Fruit fly (Drosophila melanogaster) whole organism, embryonic: ENCODE measurements around the gene CG32281.
A peak's percentile ranks its signal among the peaks of the same experiment; 100 is the strongest.

Experiments used
- Adf1 ChIP-seq: fragments of 200-800 bp; sonication (Bioruptor generic); IDR thresholded peaks from 2 replicates; pipeline ENCODE4 v1.3.6; 2022; ENCODE audit warnings: missing biosample characterization, missing genetic modification characterization
- CG11696 ChIP-seq: fragments of 200-800 bp; sonication (Bioruptor generic); IDR thresholded peaks from 2 replicates; pipeline ENCODE4 v1.3.6; 2022; ENCODE audit warnings: missing biosample characterization, missing genetic modification characterization
- CG15269 ChIP-seq: fragments of 200-800 bp; sonication (Bioruptor generic); optimal IDR thresholded peaks from 2 replicates; lab custom pipeline; 2018; ENCODE audit warnings: missing biosample characterization, mild to moderate bottlenecking, missing genetic modification characterization, moderate library complexity
- CG17612 ChIP-seq: fragments of 200-800 bp; sonication (Bioruptor generic); IDR thresholded peaks from 2 replicates; pipeline ENCODE4 v1.3.6; 2022; ENCODE audit warnings: missing biosample characterization, missing genetic modification characterization
- CG30403 ChIP-seq: fragments of 200-800 bp; sonication (Bioruptor generic); optimal IDR thresholded peaks from 3 replicates; lab custom pipeline; 2016; ENCODE audit warnings: missing biosample characterization, missing genetic modification characterization
- CG32772 ChIP-seq: fragments of 200-800 bp; sonication (Bioruptor generic); IDR thresholded peaks from 2 replicates; pipeline ENCODE4 v1.3.6; 2022; ENCODE audit warnings: missing biosample characterization, missing genetic modification characterization
- CG3726 ChIP-seq: fragments of 200-800 bp; sonication (Bioruptor generic); IDR thresholded peaks from 3 replicates; pipeline ENCODE4, ENCODE4 v1.3.6; 2022; ENCODE audit warnings: missing biosample characterization, missing genetic modification characterization
- CG4328 ChIP-seq: fragments of 200-800 bp; sonication (Bioruptor generic); optimal IDR thresholded peaks from 3 replicates; lab custom pipeline; 2017; ENCODE audit warnings: missing biosample characterization, missing genetic modification reagents, missing genetic modification characterization
- CG4360 ChIP-seq: fragments of 200-800 bp; sonication (Bioruptor generic); IDR thresholded peaks from 2 replicates; pipeline ENCODE4 v1.3.6; 2022; ENCODE audit warnings: missing biosample characterization, missing genetic modification characterization
- CG6272 ChIP-seq: fragments of 200-800 bp; sonication (Bioruptor generic); IDR thresholded peaks from 2 replicates; pipeline ENCODE4 v1.3.6; 2022; ENCODE audit warnings: missing biosample characterization, missing genetic modification characterization
- CG7745 ChIP-seq: fragments of 200-800 bp; sonication (Bioruptor generic); optimal IDR thresholded peaks from 2 replicates; lab custom pipeline; 2018; ENCODE audit warnings: missing biosample characterization, mild to moderate bottlenecking, missing genetic modification characterization, moderate library complexity
- CG9797 ChIP-seq: fragments of 200-800 bp; sonication (Bioruptor generic); optimal IDR thresholded peaks from 3 replicates; lab custom pipeline; 2018; ENCODE audit warnings: missing biosample characterization, mild to moderate bottlenecking, missing genetic modification characterization
- CG9876 ChIP-seq: fragments of 200-800 bp; sonication (Bioruptor generic); optimal IDR thresholded peaks from 2 replicates; lab custom pipeline; 2016; ENCODE audit warnings: missing biosample characterization, missing genetic modification characterization
- Elba2 ChIP-seq: fragments of 200-800 bp; sonication (Bioruptor generic); optimal IDR thresholded peaks from 3 replicates; lab custom pipeline; 2016; ENCODE audit warnings: missing biosample characterization, missing genetic modification characterization
- HLH4C ChIP-seq: fragments of 200-800 bp; sonication (Bioruptor generic); IDR thresholded peaks from 3 replicates; pipeline ENCODE4 v1.3.6; 2022; ENCODE audit warnings: missing biosample characterization, missing genetic modification characterization; ENCODE audit not compliant: partially characterized antibody
- Hr3 ChIP-seq: fragments of 200-800 bp; sonication (Bioruptor generic); optimal IDR thresholded peaks from 3 replicates; lab custom pipeline; 2016; ENCODE audit warnings: missing biosample characterization, missing genetic modification characterization
- Rfx ChIP-seq: fragments of 200-800 bp; sonication (Bioruptor generic); IDR thresholded peaks from 2 replicates; pipeline ENCODE4 v1.3.6; 2022; ENCODE audit warnings: missing biosample characterization, missing genetic modification characterization
- Rx ChIP-seq: fragments of 200-800 bp; sonication (Bioruptor generic); IDR thresholded peaks from 2 replicates; pipeline ENCODE4 v1.3.6; 2022; ENCODE audit warnings: missing biosample characterization, missing genetic modification characterization
- Stat92E ChIP-seq, 3 experiments: fragments of >200 bp in 2 of 3; fragments of 200-800 bp in 1 of 3; sonication (Bioruptor generic) in 1 of 3; optimal IDR thresholded peaks; 2 replicates each; lab custom pipeline; 2017 to 2019; ENCODE audit warnings: missing biosample characterization in 3 of 3, missing genetic modification characterization in 3 of 3, mild to moderate bottlenecking in 1 of 3, moderate library complexity in 1 of 3
- Tbp ChIP-seq: fragments of >200 bp; optimal IDR thresholded peaks from 2 replicates; lab custom pipeline; 2018; ENCODE audit warnings: missing biosample characterization, missing genetic modification characterization
- Trl ChIP-seq, 3 experiments: fragments of >200 bp in 2 of 3; fragments of 200-800 bp in 1 of 3; sonication (Bioruptor generic) in 1 of 3; optimal IDR thresholded peaks; 2 replicates in 1 of 3; 3 replicates in 2 of 3; lab custom pipeline; 2016 to 2017; ENCODE audit warnings: missing biosample characterization in 1 of 3, missing genetic modification characterization in 1 of 3
- ab ChIP-seq: fragments of 200-800 bp; sonication (Bioruptor generic); optimal IDR thresholded peaks from 2 replicates; lab custom pipeline; 2016; ENCODE audit warnings: missing biosample characterization, missing genetic modification characterization
- bcd ChIP-seq: fragments of 200-800 bp; sonication (Bioruptor generic); optimal IDR thresholded peaks from 2 replicates; lab custom pipeline; 2017; ENCODE audit warnings: missing biosample characterization, mild to moderate bottlenecking, missing genetic modification characterization
- br ChIP-seq: fragments of >200 bp; optimal IDR thresholded peaks from 2 replicates; lab custom pipeline; 2017
- cato ChIP-seq: fragments of 200-800 bp; sonication (Bioruptor generic); optimal IDR thresholded peaks from 2 replicates; lab custom pipeline; 2016; ENCODE audit warnings: missing biosample characterization, missing genetic modification characterization, borderline replicate concordance
- chif ChIP-seq, 2 experiments: fragments of 200-800 bp; sonication (Bioruptor generic); optimal IDR thresholded peaks; 3 replicates each; lab custom pipeline; 2016; ENCODE audit warnings: missing biosample characterization in 2 of 2, missing genetic modification characterization in 2 of 2
- chn ChIP-seq: fragments of 200-800 bp; sonication (Bioruptor generic); optimal IDR thresholded peaks from 2 replicates; lab custom pipeline; 2016; ENCODE audit warnings: missing biosample characterization, missing genetic modification characterization
- ci ChIP-seq: fragments of 200-800 bp; sonication (Bioruptor generic); IDR thresholded peaks from 3 replicates; pipeline ENCODE4 v1.3.6; 2022; ENCODE audit warnings: missing biosample characterization, missing genetic modification characterization
- gem ChIP-seq: fragments of 200-800 bp; sonication (Bioruptor generic); optimal IDR thresholded peaks from 2 replicates; lab custom pipeline; 2019; ENCODE audit warnings: missing biosample characterization, mild to moderate bottlenecking, missing genetic modification characterization, moderate library complexity
- grn ChIP-seq: fragments of 200-800 bp; sonication (Bioruptor generic); optimal IDR thresholded peaks from 3 replicates; lab custom pipeline; 2017; ENCODE audit warnings: missing biosample characterization, missing genetic modification characterization
- gsb ChIP-seq: fragments of 200-800 bp; sonication (Bioruptor generic); IDR thresholded peaks from 2 replicates; pipeline ENCODE4 v1.3.6; 2022; ENCODE audit warnings: missing biosample characterization, missing genetic modification characterization
- hbn ChIP-seq: fragments of 200-800 bp; sonication (Bioruptor generic); IDR thresholded peaks from 2 replicates; pipeline ENCODE4 v1.3.6; 2022; ENCODE audit warnings: missing biosample characterization, missing genetic modification characterization; ENCODE audit not compliant: partially characterized antibody
- hkb ChIP-seq, 2 experiments: fragments of 200-800 bp in 1 of 2; fragments of >200 bp in 1 of 2; sonication (Bioruptor generic) in 1 of 2; IDR thresholded peaks in 1 of 2; optimal IDR thresholded peaks in 1 of 2; 2 replicates each; pipeline versions ENCODE4 v1.3.6 to Lab custom; 2017 to 2022; ENCODE audit warnings: missing biosample characterization in 1 of 2, missing genetic modification characterization in 1 of 2
- jumu ChIP-seq: fragments of 200-800 bp; sonication (Bioruptor generic); optimal IDR thresholded peaks from 3 replicates; lab custom pipeline; 2016; ENCODE audit warnings: missing biosample characterization, missing genetic modification characterization
- lab ChIP-seq: fragments of 200-800 bp; sonication (Bioruptor generic); optimal IDR thresholded peaks from 3 replicates; lab custom pipeline; 2017; ENCODE audit warnings: missing biosample characterization, missing genetic modification characterization, mild to moderate bottlenecking, moderate library complexity, missing genetic modification reagents
- lola ChIP-seq, 3 experiments: fragments of >200 bp in 2 of 3; fragments of 200-800 bp in 1 of 3; sonication (Bioruptor generic) in 1 of 3; optimal IDR thresholded peaks; 2 replicates each; lab custom pipeline; 2017 to 2019; ENCODE audit warnings: missing biosample characterization in 3 of 3, missing genetic modification characterization in 3 of 3, mild to moderate bottlenecking in 1 of 3, moderate library complexity in 1 of 3
- nerfin-2 ChIP-seq: fragments of 200-800 bp; sonication (Bioruptor generic); IDR thresholded peaks from 2 replicates; pipeline ENCODE4 v1.3.6; 2022; ENCODE audit warnings: missing biosample characterization, missing genetic modification characterization; ENCODE audit not compliant: partially characterized antibody
- nmo ChIP-seq: fragments of 200-800 bp; sonication (Bioruptor generic); optimal IDR thresholded peaks from 2 replicates; lab custom pipeline; 2018; ENCODE audit warnings: missing biosample characterization, mild to moderate bottlenecking, missing genetic modification characterization, moderate library complexity
- nom ChIP-seq: fragments of 200-800 bp; sonication (Bioruptor generic); optimal IDR thresholded peaks from 2 replicates; lab custom pipeline; 2017; ENCODE audit warnings: missing biosample characterization, missing genetic modification characterization, mild to moderate bottlenecking, moderate library complexity, missing genetic modification reagents
- otp ChIP-seq: fragments of 200-800 bp; sonication (Bioruptor generic); IDR thresholded peaks from 3 replicates; pipeline ENCODE4, ENCODE4 v1.3.6; 2022; ENCODE audit warnings: missing biosample characterization, missing genetic modification characterization
- peb ChIP-seq: fragments of 200-800 bp; sonication (Bioruptor generic); IDR thresholded peaks from 2 replicates; pipeline ENCODE4 v1.3.6; 2022; ENCODE audit warnings: missing biosample characterization, missing genetic modification characterization
- psq ChIP-seq: fragments of 200-800 bp; sonication (Bioruptor generic); optimal IDR thresholded peaks from 2 replicates; lab custom pipeline; 2017; ENCODE audit warnings: missing biosample characterization, missing genetic modification characterization
- salm ChIP-seq: fragments of 200-800 bp; sonication (Bioruptor generic); optimal IDR thresholded peaks from 2 replicates; lab custom pipeline; 2018; ENCODE audit warnings: missing biosample characterization, mild to moderate bottlenecking, missing genetic modification characterization
- sr ChIP-seq: fragments of 200-800 bp; sonication (Bioruptor generic); IDR thresholded peaks from 3 replicates; pipeline ENCODE4 v1.3.6; 2022; ENCODE audit warnings: missing biosample characterization, missing genetic modification characterization
- ssp ChIP-seq: fragments of 200-800 bp; sonication (Bioruptor generic); IDR thresholded peaks from 2 replicates; pipeline ENCODE4 v1.3.6; 2022; ENCODE audit warnings: missing biosample characterization, missing genetic modification characterization
- toy ChIP-seq: fragments of 200-800 bp; sonication (Bioruptor generic); IDR thresholded peaks from 2 replicates; pipeline ENCODE4 v1.3.6; 2022; ENCODE audit warnings: missing biosample characterization, missing genetic modification characterization
- vnd ChIP-seq: fragments of 200-800 bp; sonication (Bioruptor generic); IDR thresholded peaks from 3 replicates; pipeline ENCODE4 v1.3.6; 2022; ENCODE audit warnings: missing biosample characterization, missing genetic modification characterization; ENCODE audit not compliant: partially characterized antibody

The CG32281 gene

DNA sequence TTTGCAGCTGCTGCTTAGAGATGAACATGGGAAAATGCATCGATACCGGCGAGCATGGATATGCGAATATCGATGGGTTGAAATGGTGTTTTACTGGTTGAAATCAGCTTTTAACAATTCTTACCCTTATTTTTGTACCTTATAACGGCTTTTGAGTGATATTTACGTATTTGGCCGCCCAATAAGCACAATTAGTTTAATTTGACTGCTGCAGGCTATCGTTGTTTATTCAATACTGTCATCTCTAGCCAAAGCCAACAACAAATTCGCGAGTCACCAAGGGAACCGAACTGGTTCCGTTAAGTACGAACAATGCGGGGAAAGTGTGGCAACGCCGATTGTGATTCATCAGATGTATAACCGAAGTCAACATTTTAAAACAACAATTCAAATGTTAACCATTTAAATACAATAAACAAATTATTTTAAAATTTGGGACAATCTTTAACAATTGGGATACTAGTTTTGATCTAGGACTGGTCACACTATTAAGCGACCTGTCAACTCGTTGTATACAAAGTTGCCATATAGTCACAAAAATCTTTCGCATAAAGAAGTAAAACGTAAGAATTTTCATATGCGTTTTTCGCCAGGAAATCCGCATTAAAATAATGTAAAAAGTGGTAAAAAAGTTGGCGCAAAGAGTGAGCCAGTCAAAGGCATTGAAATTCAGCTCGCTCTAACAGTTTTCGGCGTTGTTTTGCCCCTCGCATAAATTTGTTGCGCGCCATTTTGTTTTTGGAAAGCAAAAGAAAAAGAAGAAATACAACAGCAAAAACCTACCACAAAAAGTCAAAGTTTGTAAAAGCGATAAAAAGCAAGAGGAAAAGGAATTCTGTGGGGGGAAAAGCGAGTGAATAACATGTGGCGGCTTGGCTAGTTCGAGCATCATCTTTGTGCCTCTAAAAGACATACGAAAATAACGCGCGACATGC, 20.8 kb upstream of the CG32281 start, which contains the start of the genes Usp5 and BtbVII (continued):
- TF ChIP-seq Trl (optimal IDR thresholded peaks at IDR 0.05; lab: Kevin White, UChicago) (no peak), Trl (GFP tag; optimal IDR thresholded peaks at IDR 0.05; lab: Kevin White, UChicago) (peak; percentile 67), vnd (GFP tag; lab: Robert Waterston, UW) (peak; percentile 96), hbn (GFP tag; lab: Robert Waterston, UW) (peak; percentile 97), CG9797 (GFP tag; lab: Kevin White, UChicago) (peak; percentile 81), ab (GFP tag; lab: Kevin White, UChicago) (no peak), CG4360 (peak; percentile 65), CG6272 (peak; percentile 42; the same call in 1 of the 2 replicates), lola (GFP tag; optimal IDR thresholded peaks at IDR 0.05; lab: Kevin White, UChicago) (peak in 1 of 3 experiments; percentile 55), Hr3 (peak; percentile 63), Rx (GFP tag; lab: Robert Waterston, UW) (no peak), Stat92E (GFP tag; optimal IDR thresholded peaks at IDR 0.05; lab: Kevin White, UChicago) (peak in 1 of 3 experiments; percentile 13), CG32772 (GFP tag; lab: Robert Waterston, UW) (peak; percentile 62), bcd (peak; percentile 37), lab (GFP tag; lab: Kevin White, UChicago) (peak; percentile 67), CG30403 (GFP tag; lab: Kevin White, UChicago) (peak; percentile 69), HLH4C (GFP tag; lab: Robert Waterston, UW) (peak; percentile 93), CG9876 (GFP tag; lab: Kevin White, UChicago) (peak; percentile 10), gem (tag; lab: Kevin White, UChicago) (peak; percentile 65), nmo (GFP tag; lab: Kevin White, UChicago) (peak; percentile 61), Elba2 (GFP tag; lab: Kevin White, UChicago) (peak; percentile 96), salm (no peak), psq (GFP tag; lab: Kevin White, UChicago) (no peak), CG11696 (GFP tag; lab: Robert Waterston, UW) (0 out of 2 replicates have a peak, but pooled peaks have one; percentile 33), otp (GFP tag; lab: Robert Waterston, UW) (0 out of 3 replicates have a peak, but pooled peaks have one; percentile 15), nom (GFP tag; lab: Kevin White, UChicago) (peak; percentile 51), ci (GFP tag; lab: Robert Waterston, UW) (peak; percentile 40; the same call in 1 of the 3 replicates), nerfin-2 (peak; percentile 85), Adf1 (peak; percentile 48; the same call in 1 of the 2 replicates), chn (GFP tag; lab: Kevin White, UChicago) (peak; percentile 87), hkb (optimal IDR thresholded peaks at IDR 0.05; lab: Kevin White, UChicago) (peak; percentile 77), hkb (GFP tag; IDR thresholded peaks at IDR 0.05; lab: Robert Waterston, UW) (peak; percentile 50), br (lab: Kevin White, UChicago) (no peak), CG4328 (GFP tag; lab: Kevin White, UChicago) (peak; percentile 29), CG15269 (tag; lab: Kevin White, UChicago) (peak; percentile 39), Rfx (GFP tag; lab: Robert Waterston, UW) (peak; percentile 76), CG17612 (GFP tag; lab: Robert Waterston, UW) (no peak), chif (GFP tag; optimal IDR thresholded peaks at IDR 0.05; lab: Kevin White, UChicago) (peak; percentile 41 to 61), CG3726 (GFP tag; lab: Robert Waterston, UW) (no peak), sr (no peak), peb (GFP tag; lab: Robert Waterston, UW) (0 out of 2 replicates have a peak, but pooled peaks have one; percentile 17), gsb (GFP tag; lab: Robert Waterston, UW) (no peak), CG7745 (no peak), cato (GFP tag; lab: Kevin White, UChicago) (peak; percentile 27), grn (GFP tag; lab: Kevin White, UChicago) (no peak), toy (GFP tag; lab: Robert Waterston, UW) (no peak), ssp (GFP tag; lab: Robert Waterston, UW) (peak; percentile 54), Tbp (GFP tag; lab: Kevin White, UChicago) (no peak), jumu (GFP tag; lab: Kevin White, UChicago) (peak; percentile 61)
